Fruit fly (Drosophila melanogaster): ENCODE measurements around the gene CG15529.

CG15529 gene

dm6 chr3R:30104912-30105510 lies 46.8 kb upstream of the CG15529 start:
- TF ChIP-seq Dif (GFP tag; optimal IDR thresholded peaks at IDR 0.05; ENCODE audit: partially characterized antibody) (no peak), Rel (GFP tag; optimal IDR thresholded peaks at IDR 0.05) (no peak), Rel (tag; optimal IDR thresholded peaks at IDR 0.05) (no peak), fru (GFP tag; optimal IDR thresholded peaks at IDR 0.05) (no peak), brk (GFP tag; optimal IDR thresholded peaks at IDR 0.05) (no peak), HLH106 (tag; optimal IDR thresholded peaks at IDR 0.05) (no peak)

dm6 chr3R:30105808-30106207 lies 46.1 kb upstream of the CG15529 start:
- TF ChIP-seq Dif (GFP tag; optimal IDR thresholded peaks at IDR 0.05; ENCODE audit: partially characterized antibody) (no peak), dsf (GFP tag; optimal IDR thresholded peaks at IDR 0.05; ENCODE audit: borderline replicate concordance) (no peak), rgr (GFP tag; optimal IDR thresholded peaks at IDR 0.05) (no peak), Hnf4 (GFP tag; optimal IDR thresholded peaks at IDR 0.05) (no peak), CG9705 (GFP tag; optimal IDR thresholded peaks at IDR 0.05) (no peak)

dm6 chr3R:30106562-30106961 lies 45.3 kb upstream of the CG15529 start:
- no peak for TF ChIP-seq dl (GFP tag; optimal IDR thresholded peaks at IDR 0.05; ENCODE audit: insufficient read depth in 1 of 2, partially characterized antibody in 2 of 2)
- no peak for TF ChIP-seq Myc (optimal IDR thresholded peaks at IDR 0.05)
- TF ChIP-seq tai (GFP tag; optimal IDR thresholded peaks at IDR 0.05), result no peak
- no peak for TF ChIP-seq Hr78 (GFP tag; optimal IDR thresholded peaks at IDR 0.05)
- TF ChIP-seq ey (GFP tag; optimal IDR thresholded peaks at IDR 0.05), result no peak
- no peak for TF ChIP-seq sage (GFP tag; optimal IDR thresholded peaks at IDR 0.05)
- TF ChIP-seq N (GFP tag; optimal IDR thresholded peaks at IDR 0.05), result no peak
- no peak for TF ChIP-seq dmrt93B (GFP tag; optimal IDR thresholded peaks at IDR 0.05)
- TF ChIP-seq brk (GFP tag; optimal IDR thresholded peaks at IDR 0.05), result no peak
- TF ChIP-seq h (GFP tag; optimal IDR thresholded peaks at IDR 0.05), result no peak

dm6 chr3R:30107718-30108117 lies 44.1 kb upstream of the CG15529 start:
- TF ChIP-seq Hr78 (GFP tag; optimal IDR thresholded peaks at IDR 0.05) (no peak), CrebA (GFP tag; optimal IDR thresholded peaks at IDR 0.05; ENCODE audit: borderline replicate concordance) (no peak), psq (GFP tag; optimal IDR thresholded peaks at IDR 0.05) (no peak), dl (GFP tag; optimal IDR thresholded peaks at IDR 0.05; ENCODE audit: insufficient read depth in 1 of 2, partially characterized antibody in 2 of 2) (no peak), sv (GFP tag; optimal IDR thresholded peaks at IDR 0.05) (no peak), Vsx2 (GFP tag; optimal IDR thresholded peaks at IDR 0.05; ENCODE audit: partially characterized antibody) (no peak), pan (optimal IDR thresholded peaks at IDR 0.05) (no peak)

DNA sequence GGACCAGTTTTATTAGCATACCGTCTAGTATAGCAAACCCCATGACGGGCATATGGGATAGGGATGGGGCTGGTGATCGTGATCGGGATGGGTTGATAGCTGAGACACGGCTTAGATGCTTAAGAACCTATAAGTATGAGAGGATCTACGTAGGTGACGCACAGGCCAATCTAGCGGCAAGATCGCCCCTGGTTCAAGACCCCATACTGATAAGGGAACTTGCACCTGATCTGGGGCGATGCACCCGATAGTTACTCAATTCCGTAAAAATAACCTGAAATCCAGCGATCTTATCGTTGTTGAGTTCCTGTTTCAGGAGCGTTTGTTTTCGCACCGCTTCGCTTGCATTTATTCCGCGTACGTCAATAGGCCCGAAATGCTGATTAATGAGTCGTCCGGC lies 43.2 kb upstream of the CG15529 start:
- TF ChIP-seq Mio (GFP tag; optimal IDR thresholded peaks at IDR 0.05) (no peak), CG32264 (GFP tag; optimal IDR thresholded peaks at IDR 0.05) (no peak), dmrt93B (GFP tag; optimal IDR thresholded peaks at IDR 0.05) (no peak), dsf (GFP tag; optimal IDR thresholded peaks at IDR 0.05; ENCODE audit: borderline replicate concordance) (no peak), Rel (GFP tag; optimal IDR thresholded peaks at IDR 0.05) (no peak), Rel (tag; optimal IDR thresholded peaks at IDR 0.05) (no peak), Hnf4 (GFP tag; optimal IDR thresholded peaks at IDR 0.05) (no peak), GATAd (GFP tag; optimal IDR thresholded peaks at IDR 0.05) (no peak), HLH106 (tag; optimal IDR thresholded peaks at IDR 0.05) (no peak), OdsH (GFP tag; optimal IDR thresholded peaks at IDR 0.05) (no peak), dl (GFP tag; optimal IDR thresholded peaks at IDR 0.05; ENCODE audit: insufficient read depth in 1 of 2, partially characterized antibody in 2 of 2) (no peak), rgr (GFP tag; optimal IDR thresholded peaks at IDR 0.05) (no peak), CG9705 (GFP tag; optimal IDR thresholded peaks at IDR 0.05) (no peak), sage (GFP tag; optimal IDR thresholded peaks at IDR 0.05) (no peak)

DNA sequence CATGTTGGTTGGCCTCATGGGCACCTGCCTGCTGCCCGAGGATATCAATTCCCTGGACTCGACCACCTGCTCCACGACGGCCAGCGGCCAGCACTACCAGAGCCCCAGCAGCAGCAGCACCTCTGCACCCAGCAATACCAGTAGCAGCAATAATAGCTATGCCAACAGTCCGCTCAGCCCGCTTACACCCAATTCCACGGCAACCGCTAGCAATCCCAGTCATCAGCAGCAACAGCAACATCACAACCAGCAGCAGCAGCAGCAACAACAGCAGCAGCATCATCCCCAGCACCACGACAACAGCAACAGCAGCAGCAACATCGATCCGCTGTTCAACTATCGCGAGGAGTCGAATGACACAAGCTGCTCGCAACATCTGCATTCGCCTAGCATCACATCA lies 42.5 kb upstream of the CG15529 start:
- peak; percentile 88 for TF ChIP-seq Dfd (GFP tag; optimal IDR thresholded peaks at IDR 0.05)
- TF ChIP-seq pan (optimal IDR thresholded peaks at IDR 0.05), result no peak
